Fruit fly (Drosophila melanogaster) whole organism, prepupa: ENCODE results near the gene CG6454.

ENCODE experiments used
- CG10631 ChIP-seq: fragments of 200-800 bp; sonication (Bioruptor generic); optimal IDR thresholded peaks from 2 replicates; lab custom pipeline; 2016; ENCODE audit warnings: missing biosample characterization, missing genetic modification characterization
- CG10669 ChIP-seq: fragments of 200-800 bp; sonication (Bioruptor generic); optimal IDR thresholded peaks from 3 replicates; lab custom pipeline; 2018; ENCODE audit warnings: missing biosample characterization, mild to moderate bottlenecking, missing genetic modification characterization, moderate library complexity
- CG11294 ChIP-seq: fragments of 200-800 bp; sonication (Bioruptor generic); IDR thresholded peaks from 2 replicates; pipeline ENCODE4 v1.3.6; 2022; ENCODE audit warnings: missing biosample characterization, missing genetic modification characterization
- CG11762 ChIP-seq: fragments of 200-800 bp; sonication (Bioruptor generic); optimal IDR thresholded peaks from 3 replicates; lab custom pipeline; 2016; ENCODE audit warnings: missing biosample characterization, missing genetic modification characterization; ENCODE audit not compliant: insufficient read depth
- CG11902 ChIP-seq: fragments of 200-800 bp; sonication (Bioruptor generic); optimal IDR thresholded peaks from 3 replicates; lab custom pipeline; 2016; ENCODE audit warnings: missing biosample characterization, missing genetic modification characterization
- CG1621 ChIP-seq: fragments of 200-800 bp; sonication (Bioruptor generic); optimal IDR thresholded peaks from 3 replicates; lab custom pipeline; 2018; ENCODE audit warnings: missing biosample characterization, mild to moderate bottlenecking, missing genetic modification characterization
- CG31627 ChIP-seq: fragments of 200-800 bp; sonication (Bioruptor generic); optimal IDR thresholded peaks from 3 replicates; lab custom pipeline; 2016; ENCODE audit warnings: missing biosample characterization, missing genetic modification characterization
- CG32006 ChIP-seq: fragments of 200-800 bp; sonication (Bioruptor generic); optimal IDR thresholded peaks from 3 replicates; lab custom pipeline; 2017; ENCODE audit warnings: missing biosample characterization, mild to moderate bottlenecking, missing genetic modification characterization
- CG34406 ChIP-seq: fragments of 200-800 bp; sonication (Bioruptor generic); optimal IDR thresholded peaks from 3 replicates; lab custom pipeline; 2016; ENCODE audit warnings: missing biosample characterization, missing genetic modification characterization
- CG4318 ChIP-seq: fragments of 200-800 bp; sonication (Bioruptor generic); optimal IDR thresholded peaks from 3 replicates; lab custom pipeline; 2017; ENCODE audit warnings: missing biosample characterization, mild to moderate bottlenecking, missing genetic modification characterization
- CG6163 ChIP-seq: fragments of 200-800 bp; sonication (Bioruptor generic); IDR thresholded peaks from 3 replicates; pipeline ENCODE4 v1.3.6; 2022; ENCODE audit warnings: missing biosample characterization, missing genetic modification characterization
- CG6276 ChIP-seq: fragments of 200-800 bp; sonication (Bioruptor generic); optimal IDR thresholded peaks from 2 replicates; lab custom pipeline; 2017; ENCODE audit warnings: missing biosample characterization, mild to moderate bottlenecking, missing genetic modification characterization
- CG6792 ChIP-seq: fragments of 200-800 bp; sonication (Bioruptor generic); optimal IDR thresholded peaks from 3 replicates; lab custom pipeline; 2016; ENCODE audit warnings: missing biosample characterization, missing genetic modification characterization
- CG6808 ChIP-seq: fragments of 200-800 bp; sonication (Bioruptor generic); optimal IDR thresholded peaks from 3 replicates; lab custom pipeline; 2017; ENCODE audit warnings: missing biosample characterization, missing genetic modification characterization, mild to moderate bottlenecking, moderate library complexity, missing genetic modification reagents
- CG6854 ChIP-seq: fragments of 200-800 bp; sonication (Bioruptor generic); optimal IDR thresholded peaks from 2 replicates; lab custom pipeline; 2017; ENCODE audit warnings: missing biosample characterization, mild to moderate bottlenecking, missing genetic modification characterization
- CG7368 ChIP-seq: fragments of 200-800 bp; sonication (Bioruptor generic); optimal IDR thresholded peaks from 3 replicates; lab custom pipeline; 2016; ENCODE audit warnings: missing biosample characterization, missing genetic modification characterization
- CG8119 ChIP-seq: fragments of 200-800 bp; sonication (Bioruptor generic); IDR thresholded peaks from 3 replicates; pipeline ENCODE4 v1.3.6; 2022; ENCODE audit warnings: missing biosample characterization, missing genetic modification characterization
- CG8319 ChIP-seq: fragments of 200-800 bp; sonication (Bioruptor generic); optimal IDR thresholded peaks from 3 replicates; lab custom pipeline; 2016; ENCODE audit warnings: missing biosample characterization, missing genetic modification characterization
- CG8632 ChIP-seq: fragments of 200-800 bp; sonication (Bioruptor generic); optimal IDR thresholded peaks from 3 replicates; lab custom pipeline; 2016; ENCODE audit warnings: missing biosample characterization, missing genetic modification characterization
- CG9139 ChIP-seq: fragments of 200-800 bp; sonication (Bioruptor generic); optimal IDR thresholded peaks from 3 replicates; lab custom pipeline; 2017; ENCODE audit warnings: missing biosample characterization, mild to moderate bottlenecking, missing genetic modification characterization
- Eip75B ChIP-seq: fragments of 200-800 bp; sonication (Bioruptor generic); optimal IDR thresholded peaks from 3 replicates; lab custom pipeline; 2016; ENCODE audit warnings: missing biosample characterization, missing genetic modification characterization
- Eip78C ChIP-seq: fragments of 200-800 bp; sonication (Bioruptor generic); peaks from one replicate; lab custom pipeline; 2016; ENCODE audit warnings: missing biosample characterization, missing genetic modification characterization
- Eip93F ChIP-seq: fragments of 200-800 bp; sonication (Bioruptor generic); optimal IDR thresholded peaks from 2 replicates; lab custom pipeline; 2016; ENCODE audit warnings: missing biosample characterization, mild to moderate bottlenecking, missing genetic modification characterization
- Ets21C ChIP-seq: fragments of 200-800 bp; sonication (Bioruptor generic); optimal IDR thresholded peaks from 3 replicates; lab custom pipeline; 2016; ENCODE audit warnings: missing biosample characterization, missing genetic modification characterization
- Hr39 ChIP-seq: fragments of 200-800 bp; sonication (Bioruptor generic); optimal IDR thresholded peaks from 2 replicates; lab custom pipeline; 2016; ENCODE audit warnings: missing biosample characterization, missing genetic modification characterization
- Hr4 ChIP-seq: fragments of 200-800 bp; sonication (Bioruptor generic); optimal IDR thresholded peaks from 3 replicates; lab custom pipeline; 2016; ENCODE audit warnings: missing biosample characterization, missing genetic modification characterization
- Met ChIP-seq: fragments of 200-800 bp; sonication (Bioruptor generic); optimal IDR thresholded peaks from 3 replicates; lab custom pipeline; 2016; ENCODE audit warnings: missing biosample characterization, missing genetic modification characterization
- OdsH ChIP-seq: fragments of 200-800 bp; sonication (Bioruptor generic); optimal IDR thresholded peaks from 3 replicates; lab custom pipeline; 2016; ENCODE audit warnings: missing biosample characterization, missing genetic modification characterization
- Smox ChIP-seq: fragments of 200-800 bp; sonication (Bioruptor generic); optimal IDR thresholded peaks from 3 replicates; lab custom pipeline; 2016; ENCODE audit warnings: missing biosample characterization, missing genetic modification characterization
- Sox102F ChIP-seq: fragments of 200-800 bp; sonication (Bioruptor generic); optimal IDR thresholded peaks from 2 replicates; lab custom pipeline; 2016; ENCODE audit warnings: missing biosample characterization, mild to moderate bottlenecking, missing genetic modification characterization
- acj6 ChIP-seq: fragments of 200-800 bp; sonication (Bioruptor generic); optimal IDR thresholded peaks from 3 replicates; lab custom pipeline; 2016; ENCODE audit warnings: missing biosample characterization, missing genetic modification characterization
- cyc ChIP-seq: fragments of 200-800 bp; sonication (Bioruptor generic); optimal IDR thresholded peaks from 3 replicates; lab custom pipeline; 2016; ENCODE audit warnings: missing biosample characterization, missing genetic modification characterization
- dac ChIP-seq: fragments of 200-800 bp; sonication (Bioruptor generic); optimal IDR thresholded peaks from 2 replicates; lab custom pipeline; 2017; ENCODE audit warnings: missing biosample characterization, mild to moderate bottlenecking, missing genetic modification characterization
- dsx ChIP-seq: fragments of 200-800 bp; optimal IDR thresholded peaks from 3 replicates; lab custom pipeline; 2019; ENCODE audit warnings: missing biosample characterization, mild to moderate bottlenecking, missing genetic modification characterization, moderate library complexity; ENCODE audit not compliant: poor library complexity, severe bottlenecking
- eg ChIP-seq: fragments of 200-800 bp; sonication (Bioruptor generic); IDR thresholded peaks from 3 replicates; pipeline ENCODE4 v1.3.6; 2022; ENCODE audit warnings: missing biosample characterization, missing genetic modification characterization
- esn ChIP-seq: fragments of 200-800 bp; sonication (Bioruptor generic); optimal IDR thresholded peaks from 2 replicates; lab custom pipeline; 2016; ENCODE audit warnings: missing biosample characterization, mild to moderate bottlenecking, missing genetic modification characterization, moderate library complexity
- fd59A ChIP-seq: fragments of 200-800 bp; sonication (Bioruptor generic); optimal IDR thresholded peaks from 2 replicates; lab custom pipeline; 2017; ENCODE audit warnings: missing biosample characterization, mild to moderate bottlenecking, missing genetic modification characterization, missing genetic modification reagents
- fd85E ChIP-seq: fragments of 200-800 bp; sonication (Bioruptor generic); optimal IDR thresholded peaks from 3 replicates; lab custom pipeline; 2016; ENCODE audit warnings: missing biosample characterization, missing genetic modification characterization
- fkh ChIP-seq: fragments of 200-800 bp; sonication (Bioruptor generic); optimal IDR thresholded peaks from 3 replicates; lab custom pipeline; 2017; ENCODE audit warnings: missing biosample characterization, mild to moderate bottlenecking, missing genetic modification characterization, moderate library complexity
- lz ChIP-seq: fragments of 200-800 bp; sonication (Bioruptor generic); optimal IDR thresholded peaks from 3 replicates; lab custom pipeline; 2016; ENCODE audit warnings: missing biosample characterization, missing genetic modification characterization
- net ChIP-seq: fragments of 200-800 bp; sonication (Bioruptor generic); optimal IDR thresholded peaks from 3 replicates; lab custom pipeline; 2016; ENCODE audit warnings: missing biosample characterization, missing genetic modification characterization
- pdm3 ChIP-seq: fragments of 200-800 bp; sonication (Bioruptor generic); optimal IDR thresholded peaks from 3 replicates; lab custom pipeline; 2016; ENCODE audit warnings: missing biosample characterization, missing genetic modification characterization
- salr ChIP-seq, 2 experiments: fragments of 200-800 bp; sonication (Bioruptor generic); optimal IDR thresholded peaks; 3 replicates each; lab custom pipeline; 2016 to 2018; ENCODE audit warnings: missing biosample characterization in 2 of 2, missing genetic modification characterization in 2 of 2, mild to moderate bottlenecking in 1 of 2
- spab ChIP-seq: fragments of 200-800 bp; sonication (Bioruptor generic); optimal IDR thresholded peaks from 2 replicates; lab custom pipeline; 2017; ENCODE audit warnings: missing biosample characterization, mild to moderate bottlenecking, missing genetic modification characterization, missing genetic modification reagents
- ss ChIP-seq, 2 experiments: fragments of 200-800 bp; sonication (Bioruptor generic); optimal IDR thresholded peaks; 2 replicates in 1 of 2; 3 replicates in 1 of 2; lab custom pipeline; 2017 to 2018; ENCODE audit warnings: mild to moderate bottlenecking in 2 of 2, missing biosample characterization in 2 of 2, missing genetic modification characterization in 2 of 2, moderate library complexity in 1 of 2
- topi ChIP-seq: fragments of 200-800 bp; sonication (Bioruptor generic); optimal IDR thresholded peaks from 3 replicates; lab custom pipeline; 2016; ENCODE audit warnings: missing biosample characterization, missing genetic modification characterization
- vri ChIP-seq: fragments of 200-800 bp; sonication (Bioruptor generic); optimal IDR thresholded peaks from 3 replicates; lab custom pipeline; 2016; ENCODE audit warnings: missing biosample characterization, mild to moderate bottlenecking, missing genetic modification characterization

CG6454 gene

DNA sequence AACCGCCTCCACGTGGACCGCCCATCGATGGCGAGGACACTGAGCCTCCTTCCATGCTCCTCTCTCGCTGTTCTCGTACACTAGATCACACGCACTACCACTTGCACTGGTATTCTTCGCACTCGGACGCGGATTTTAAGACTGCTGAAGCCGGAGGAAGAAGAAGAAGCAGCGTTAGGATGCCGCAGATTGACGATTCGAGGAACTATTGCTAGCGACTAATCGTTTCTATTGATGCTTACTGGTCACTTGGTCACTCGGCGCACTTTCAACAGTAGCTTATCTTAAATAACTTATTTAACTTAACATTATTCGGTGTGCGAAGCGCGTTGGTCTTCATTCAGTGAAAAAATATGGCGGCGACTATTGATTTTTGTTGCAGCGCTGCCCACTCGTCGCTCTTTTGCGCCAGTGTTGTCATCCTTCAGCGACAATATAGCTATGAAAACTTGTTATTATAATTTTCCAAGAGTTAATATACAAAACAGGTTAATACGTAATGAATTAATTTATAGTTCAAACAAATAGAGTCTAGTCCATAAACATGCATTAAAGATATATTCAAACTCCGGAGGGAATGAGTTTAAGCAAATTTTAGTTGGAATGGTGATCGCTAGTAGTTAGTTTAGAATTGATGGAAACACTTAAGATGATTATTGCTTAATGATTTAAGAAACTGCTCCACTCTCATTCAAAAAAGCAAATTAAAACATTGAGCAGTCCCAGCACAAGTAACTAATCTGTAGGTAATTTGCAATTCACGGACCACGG, at the start of gene CG6454, which contains the start of gene CG5746 (continued):
- no peak for TF ChIP-seq ss (GFP tag; optimal IDR thresholded peaks at IDR 0.05; lab: Kevin White, UChicago)
- TF ChIP-seq Smox (GFP tag; lab: Kevin White, UChicago) = no peak
- peak; percentile 75 for TF ChIP-seq lz (GFP tag; lab: Kevin White, UChicago)
- no peak for TF ChIP-seq CG8632 (GFP tag; lab: Kevin White, UChicago)
- no peak for TF ChIP-seq CG6792 (GFP tag; lab: Kevin White, UChicago)
- TF ChIP-seq CG10669 (GFP tag; lab: Kevin White, UChicago) = no peak
- no peak for TF ChIP-seq CG6163 (GFP tag; lab: Robert Waterston, UW)
- no peak for TF ChIP-seq CG6276
- no peak for TF ChIP-seq topi (GFP tag; lab: Kevin White, UChicago)

DNA sequence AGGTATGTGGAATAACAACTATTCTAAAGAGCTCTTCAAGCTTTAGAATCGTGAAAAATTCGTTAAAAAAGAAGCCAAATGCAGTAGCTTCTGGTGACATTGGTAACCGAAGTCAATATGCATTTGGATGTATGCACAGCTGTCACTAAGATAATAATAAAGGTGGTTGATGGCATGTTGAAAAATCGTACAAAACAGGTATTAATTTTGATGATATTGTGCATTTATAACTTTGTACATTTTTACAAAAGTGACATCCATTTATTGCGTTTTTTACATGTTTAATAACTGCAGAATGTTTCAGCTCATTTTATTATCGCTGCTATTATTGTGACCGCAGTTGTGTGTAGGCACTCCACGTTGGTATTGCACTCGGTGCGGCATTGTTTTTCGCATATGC, 47.5 kb upstream of the CG6454 start:
- TF ChIP-seq CG4318 (GFP tag; lab: Kevin White, UChicago) (peak; percentile 25), acj6 (GFP tag; lab: Kevin White, UChicago) (peak; percentile 39), Sox102F (GFP tag; lab: Kevin White, UChicago) (no peak), CG6792 (GFP tag; lab: Kevin White, UChicago) (peak; percentile 31), CG9139 (no peak), CG7368 (GFP tag; lab: Kevin White, UChicago) (peak; percentile 23), Hr39 (GFP tag; lab: Kevin White, UChicago) (no peak), CG8119 (GFP tag; lab: Robert Waterston, UW) (no peak; the same call in 2 of the 3 replicates), topi (GFP tag; lab: Kevin White, UChicago) (peak; percentile 44), CG6854 (GFP tag; lab: Kevin White, UChicago) (no peak), CG8632 (GFP tag; lab: Kevin White, UChicago) (peak; percentile 32), net (GFP tag; lab: Kevin White, UChicago) (peak; percentile 55), OdsH (GFP tag; lab: Kevin White, UChicago) (peak; percentile 50), Smox (GFP tag; lab: Kevin White, UChicago) (no peak), Eip75B (GFP tag; lab: Kevin White, UChicago) (peak; percentile 31), Met (GFP tag; lab: Kevin White, UChicago) (no peak), CG11294 (GFP tag; lab: Robert Waterston, UW) (0 out of 2 replicates have a peak, but pooled peaks have one; percentile 10), esn (GFP tag; lab: Kevin White, UChicago) (peak; percentile 59), eg (GFP tag; lab: Robert Waterston, UW) (peak; percentile 53), CG31627 (GFP tag; lab: Kevin White, UChicago) (peak; percentile 47), fd85E (no peak), fd59A (GFP tag; lab: Kevin White, UChicago) (peak; percentile 14), ss (GFP tag; optimal IDR thresholded peaks at IDR 0.05; lab: Kevin White, UChicago) (peak in 1 of 2 experiments; percentile 15), CG11902 (GFP tag; lab: Kevin White, UChicago) (no peak), CG8319 (GFP tag; lab: Kevin White, UChicago) (no peak), salr (GFP tag; optimal IDR thresholded peaks at IDR 0.05; lab: Kevin White, UChicago) (no peak), Eip78C (peak; percentile 84), dsx (GFP tag; lab: Kevin White, UChicago) (no peak), CG32006 (GFP tag; lab: Kevin White, UChicago) (peak; percentile 60), CG1621 (tag; lab: Kevin White, UChicago) (no peak), dac (GFP tag; lab: Kevin White, UChicago) (no peak), CG10631 (peak; percentile 14), CG11762 (no peak), spab (no peak), Ets21C (GFP tag; lab: Kevin White, UChicago) (no peak), pdm3 (peak; percentile 52), Eip93F (GFP tag; lab: Kevin White, UChicago) (no peak), Hr4 (peak; percentile 59), CG10669 (GFP tag; lab: Kevin White, UChicago) (no peak), vri (no peak), CG34406 (no peak), CG6808 (GFP tag; lab: Kevin White, UChicago) (no peak), cyc (GFP tag; lab: Kevin White, UChicago) (peak; percentile 41), fkh (GFP tag; lab: Kevin White, UChicago) (no peak)
